Fruit fly (Drosophila melanogaster) whole organism, adult: ENCODE data around the gene CG42827.

Experiments
- CG11617 ChIP-seq: fragments of 200-800 bp; sonication (Bioruptor generic); optimal IDR thresholded peaks from 2 replicates; lab custom pipeline; 2017; ENCODE audit warnings: mild to moderate bottlenecking, missing biosample characterization, missing genetic modification reagents, missing genetic modification characterization
- CG12768 ChIP-seq: fragments of 200-800 bp; sonication (Bioruptor generic); optimal IDR thresholded peaks from 2 replicates; lab custom pipeline; 2017; ENCODE audit warnings: missing biosample characterization, missing genetic modification characterization, mild to moderate bottlenecking, moderate library complexity, missing genetic modification reagents
- CG14711 ChIP-seq: fragments of 200-800 bp; sonication (Bioruptor generic); optimal IDR thresholded peaks from 2 replicates; lab custom pipeline; 2018; ENCODE audit warnings: missing biosample characterization, mild to moderate bottlenecking, missing genetic modification characterization, moderate library complexity
- CG1620 ChIP-seq: fragments of 200-800 bp; sonication (Bioruptor generic); optimal IDR thresholded peaks from 2 replicates; lab custom pipeline; 2016; ENCODE audit warnings: missing biosample characterization, missing genetic modification characterization
- CG33017 ChIP-seq: fragments of 200-800 bp; sonication (Bioruptor generic); optimal IDR thresholded peaks from 2 replicates; lab custom pipeline; 2018; ENCODE audit warnings: missing biosample characterization, mild to moderate bottlenecking, missing genetic modification characterization, moderate library complexity
- CG5204 ChIP-seq: fragments of 200-800 bp; sonication (Bioruptor generic); optimal IDR thresholded peaks from 2 replicates; lab custom pipeline; 2016; ENCODE audit warnings: missing biosample characterization, missing genetic modification characterization
- CG7045 ChIP-seq: fragments of 200-800 bp; sonication (Bioruptor generic); optimal IDR thresholded peaks from 2 replicates; lab custom pipeline; 2017; ENCODE audit warnings: missing biosample characterization, mild to moderate bottlenecking, missing genetic modification characterization
- CG7101 ChIP-seq: fragments of 200-800 bp; sonication (Bioruptor generic); optimal IDR thresholded peaks from 2 replicates; lab custom pipeline; 2018; ENCODE audit warnings: missing biosample characterization, mild to moderate bottlenecking, missing genetic modification characterization, moderate library complexity
- Clk ChIP-seq: fragments of 200-800 bp; sonication (Bioruptor generic); optimal IDR thresholded peaks from 2 replicates; lab custom pipeline; 2017; ENCODE audit warnings: missing biosample characterization, missing genetic modification characterization
- Crg-1 ChIP-seq: fragments of 200-800 bp; sonication (Bioruptor generic); optimal IDR thresholded peaks from 2 replicates; lab custom pipeline; 2016; ENCODE audit warnings: missing biosample characterization, missing genetic modification characterization
- Hr96 ChIP-seq: fragments of 200-800 bp; sonication (Bioruptor generic); optimal IDR thresholded peaks from 2 replicates; lab custom pipeline; 2016; ENCODE audit warnings: missing biosample characterization, missing genetic modification characterization
- Mnt ChIP-seq: fragments of 200-800 bp; sonication (Bioruptor generic); optimal IDR thresholded peaks from 2 replicates; lab custom pipeline; 2016; ENCODE audit warnings: missing biosample characterization, mild to moderate bottlenecking, missing genetic modification characterization
- bab1 ChIP-seq: fragments of 200-800 bp; sonication (Bioruptor generic); optimal IDR thresholded peaks from 3 replicates; lab custom pipeline; 2019; ENCODE audit warnings: missing biosample characterization, mild to moderate bottlenecking, missing genetic modification characterization, moderate library complexity
- cic ChIP-seq: fragments of 200-800 bp; sonication (Bioruptor generic); optimal IDR thresholded peaks from 2 replicates; lab custom pipeline; 2017; ENCODE audit warnings: missing biosample characterization, mild to moderate bottlenecking, missing genetic modification characterization, moderate library complexity
- cnc ChIP-seq, 2 experiments: fragments of >200 bp; optimal IDR thresholded peaks; 2 replicates each; lab custom pipeline; 2017
- kay ChIP-seq: fragments of 200-800 bp; sonication (Bioruptor generic); peaks from one replicate; lab custom pipeline; 2016; ENCODE audit warnings: missing biosample characterization, missing genetic modification characterization, borderline replicate concordance
- ovo ChIP-seq: fragments of 200-800 bp; sonication (Bioruptor generic); optimal IDR thresholded peaks from 2 replicates; lab custom pipeline; 2016; ENCODE audit warnings: missing biosample characterization, missing genetic modification characterization
- pad ChIP-seq: fragments of 200-800 bp; sonication (Bioruptor generic); optimal IDR thresholded peaks from 3 replicates; lab custom pipeline; 2017; ENCODE audit warnings: missing biosample characterization, missing genetic modification characterization, mild to moderate bottlenecking, moderate library complexity, missing genetic modification reagents
- tj ChIP-seq: fragments of 200-800 bp; sonication (Bioruptor generic); optimal IDR thresholded peaks from 3 replicates; lab custom pipeline; 2017; ENCODE audit warnings: missing biosample characterization, mild to moderate bottlenecking, missing genetic modification characterization, moderate library complexity
- toe ChIP-seq: fragments of 200-800 bp; sonication (Bioruptor generic); optimal IDR thresholded peaks from 2 replicates; lab custom pipeline; 2016; ENCODE audit warnings: missing biosample characterization, missing genetic modification characterization

CG42827 gene

dm6 chr3R:23372624-23373023, at the start of gene CG42827:
Gene CG42827 (plus strand): TSS chr3R:23372924.
- no peak for TF ChIP-seq cnc (optimal IDR thresholded peaks at IDR 0.05; lab: Kevin White, UChicago)
- no peak for TF ChIP-seq ovo (GFP tag; lab: Kevin White, UChicago)
- no peak for TF ChIP-seq Crg-1

- TF ChIP-seq toe (GFP tag; lab: Kevin White, UChicago) (no peak), tj (GFP tag; lab: Kevin White, UChicago) (no peak), CG11617 (GFP tag; lab: Kevin White, UChicago) (no peak)
Measured at dm6 chr3R:23323639-23324350, 48.9 kb upstream of the CG42827 start.

DNA sequence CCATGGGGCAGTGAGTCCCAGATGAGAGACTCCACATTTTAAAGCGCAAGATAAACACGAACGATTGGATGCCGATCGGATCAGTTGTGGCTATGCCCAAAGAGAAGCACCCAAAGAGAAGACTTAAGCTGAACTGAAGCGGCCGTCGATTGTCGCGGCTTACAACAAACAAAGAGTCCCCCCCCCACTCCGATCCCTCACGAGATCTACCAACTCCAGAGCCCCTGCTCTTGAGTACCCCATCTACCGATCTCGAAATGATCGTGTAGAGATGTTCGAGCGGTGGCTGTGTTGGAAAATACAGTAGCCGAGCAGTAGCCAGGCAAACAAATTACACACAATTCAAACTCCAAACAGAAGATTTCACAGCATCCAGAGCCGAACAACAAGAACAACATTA, 47.0 kb upstream of the CG42827 start:
- TF ChIP-seq CG11617 (GFP tag; lab: Kevin White, UChicago) = no peak
- TF ChIP-seq CG12768 (GFP tag; lab: Kevin White, UChicago) = no peak
- TF ChIP-seq CG7045 = no peak
- no peak for TF ChIP-seq pad (GFP tag; lab: Kevin White, UChicago)
- no peak for TF ChIP-seq CG5204 (GFP tag; lab: Kevin White, UChicago)
- no peak for TF ChIP-seq tj (GFP tag; lab: Kevin White, UChicago)
- TF ChIP-seq cnc (optimal IDR thresholded peaks at IDR 0.05; lab: Kevin White, UChicago) = no peak
- TF ChIP-seq ovo (GFP tag; lab: Kevin White, UChicago) = no peak
- TF ChIP-seq CG14711 = no peak
- TF ChIP-seq CG7101 (tag; lab: Kevin White, UChicago) = no peak
- no peak for TF ChIP-seq Crg-1
- TF ChIP-seq CG33017 (tag; lab: Kevin White, UChicago) = no peak

DNA sequence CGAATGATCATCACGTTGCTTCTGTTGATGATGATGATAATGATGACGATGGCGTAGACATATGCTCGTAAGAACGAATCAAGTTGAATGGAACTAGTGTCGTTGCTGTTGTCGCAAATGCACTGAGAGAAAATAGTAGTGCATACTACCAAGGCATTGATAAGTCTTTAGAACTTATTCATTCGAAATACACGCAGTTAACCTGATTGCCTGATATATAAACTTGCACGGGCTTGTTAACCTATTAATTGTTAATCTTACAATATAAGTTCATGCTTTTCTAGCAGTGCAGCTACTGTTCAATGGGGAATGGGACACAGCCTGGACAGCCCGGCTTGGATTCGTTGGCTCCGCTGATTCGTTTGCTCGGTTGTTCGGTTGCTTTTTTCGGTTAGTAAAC, 46.4 kb upstream of the CG42827 start:
- TF ChIP-seq Clk (GFP tag; lab: Kevin White, UChicago) (peak; percentile 6), CG12768 (GFP tag; lab: Kevin White, UChicago) (peak; percentile 17), CG7045 (no peak), toe (GFP tag; lab: Kevin White, UChicago) (no peak), CG7101 (tag; lab: Kevin White, UChicago) (peak; percentile 36), ovo (GFP tag; lab: Kevin White, UChicago) (no peak), cnc (optimal IDR thresholded peaks at IDR 0.05; lab: Kevin White, UChicago) (no peak), CG11617 (GFP tag; lab: Kevin White, UChicago) (no peak), CG14711 (no peak), cic (no peak), CG33017 (tag; lab: Kevin White, UChicago) (peak; percentile 26), tj (GFP tag; lab: Kevin White, UChicago) (no peak), CG5204 (GFP tag; lab: Kevin White, UChicago) (no peak), kay (no peak)

DNA sequence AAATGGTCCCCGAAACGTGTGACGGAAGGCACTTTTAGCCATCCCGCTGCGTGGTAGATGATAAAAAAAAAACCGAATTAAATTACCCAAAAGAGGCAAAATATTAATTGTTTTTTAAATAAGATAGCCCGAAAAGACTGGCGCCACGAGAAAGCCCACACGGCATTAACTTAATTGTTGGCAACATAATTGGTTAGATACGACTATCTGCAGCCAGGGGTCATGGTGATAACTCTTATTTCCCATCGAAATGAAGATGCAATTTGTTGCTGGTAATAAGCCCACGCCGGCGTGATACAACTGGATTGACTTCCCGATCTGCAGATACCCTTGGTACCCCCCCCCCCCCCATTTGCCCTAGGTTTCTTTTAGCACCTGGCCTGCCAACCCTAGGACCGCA, 45.0 kb upstream of the CG42827 start:
- TF ChIP-seq CG12768 (GFP tag; lab: Kevin White, UChicago) = no peak
- TF ChIP-seq Crg-1 = no peak
- no peak for TF ChIP-seq bab1 (GFP tag; lab: Kevin White, UChicago)
- TF ChIP-seq Mnt (GFP tag; lab: Kevin White, UChicago) = no peak
- no peak for TF ChIP-seq Hr96 (GFP tag; lab: Kevin White, UChicago)
- TF ChIP-seq cnc (optimal IDR thresholded peaks at IDR 0.05; lab: Kevin White, UChicago) = no peak
- TF ChIP-seq pad (GFP tag; lab: Kevin White, UChicago) = no peak
- TF ChIP-seq CG5204 (GFP tag; lab: Kevin White, UChicago) = no peak
- no peak for TF ChIP-seq Clk (GFP tag; lab: Kevin White, UChicago)
- TF ChIP-seq kay = no peak
- TF ChIP-seq tj (GFP tag; lab: Kevin White, UChicago) = no peak
- no peak for TF ChIP-seq ovo (GFP tag; lab: Kevin White, UChicago)
- no peak for TF ChIP-seq CG14711
- TF ChIP-seq CG1620 (GFP tag; lab: Kevin White, UChicago) = no peak

dm6 chr3R:23331280-23331679, 41.4 kb upstream of the CG42827 start:
- TF ChIP-seq CG1620 (GFP tag; lab: Kevin White, UChicago) (peak; percentile 39), CG5204 (GFP tag; lab: Kevin White, UChicago) (no peak), kay (no peak), CG12768 (GFP tag; lab: Kevin White, UChicago) (no peak), pad (GFP tag; lab: Kevin White, UChicago) (peak; percentile 6), CG7101 (tag; lab: Kevin White, UChicago) (no peak), CG11617 (GFP tag; lab: Kevin White, UChicago) (no peak), toe (GFP tag; lab: Kevin White, UChicago) (peak; percentile 18), CG33017 (tag; lab: Kevin White, UChicago) (no peak), CG7045 (no peak), Crg-1 (no peak), ovo (GFP tag; lab: Kevin White, UChicago) (no peak), cnc (optimal IDR thresholded peaks at IDR 0.05; lab: Kevin White, UChicago) (no peak), Mnt (GFP tag; lab: Kevin White, UChicago) (no peak), Clk (GFP tag; lab: Kevin White, UChicago) (no peak), Hr96 (GFP tag; lab: Kevin White, UChicago) (no peak), cic (no peak), CG14711 (no peak), bab1 (GFP tag; lab: Kevin White, UChicago) (peak; percentile 64), tj (GFP tag; lab: Kevin White, UChicago) (no peak)
